Worm (Caenorhabditis elegans) whole organism, L1 larva: Measurements from ENCODE around the gene T23F2.5.

Experiments
- C04F5.9 ChIP-seq: sonication (generic microtip); optimal IDR thresholded peaks from 2 replicates; lab custom pipeline; 2016; ENCODE audit warnings: missing genetic modification characterization, missing compliant biosample characterization
- Y116A8C.19 ChIP-seq: sonication (generic microtip); optimal IDR thresholded peaks from 2 replicates; lab custom pipeline; 2016; ENCODE audit warnings: missing compliant biosample characterization, missing genetic modification characterization, borderline replicate concordance
- blmp-1 ChIP-seq: fragments of 150-350 bp; optimal IDR thresholded peaks from 2 replicates; lab custom pipeline; 2014; ENCODE audit warnings: missing biosample characterization, missing genetic modification characterization
- ceh-63 ChIP-seq: fragments of 200-800 bp; sonication (Bioruptor generic); optimal IDR thresholded peaks from 2 replicates; lab custom pipeline; 2018; ENCODE audit warnings: mild to moderate bottlenecking, missing genetic modification characterization, missing compliant biosample characterization
- ceh-82 ChIP-seq, 3 experiments: fragments of 150-350 bp in 1 of 3; sonication (generic microtip) in 2 of 3; optimal IDR thresholded peaks; 2 replicates each; lab custom pipeline; 2014 to 2017; ENCODE audit warnings: missing biosample characterization in 3 of 3, missing genetic modification characterization in 3 of 3
- ceh-90 ChIP-seq: sonication (generic microtip); optimal IDR thresholded peaks from 2 replicates; lab custom pipeline; 2016; ENCODE audit warnings: missing genetic modification characterization, missing compliant biosample characterization
- dpl-1 ChIP-seq, 3 experiments: fragments of 150-350 bp in 2 of 3; sonication (generic microtip) in 1 of 3; optimal IDR thresholded peaks; 2 replicates each; lab custom pipeline; 2014 to 2017; ENCODE audit warnings: missing biosample characterization in 3 of 3, missing genetic modification characterization in 3 of 3, missing genetic modification reagents in 3 of 3
- efl-1 ChIP-seq, 4 experiments: fragments of 150-350 bp; optimal IDR thresholded peaks in 3 of 4; peaks in 1 of 4; 1 replicate in 1 of 4; 2 replicates in 3 of 4; lab custom pipeline; 2014; ENCODE audit warnings: missing biosample characterization in 2 of 4, missing genetic modification characterization in 2 of 4, missing genetic modification reagents in 2 of 4
- egl-13 ChIP-seq: sonication (generic microtip); optimal IDR thresholded peaks from 2 replicates; lab custom pipeline; 2016; ENCODE audit warnings: missing genotype, missing genetic modification reagents, missing genetic modification characterization, missing compliant biosample characterization
- fkh-4 ChIP-seq: sonication (generic microtip); optimal IDR thresholded peaks from 2 replicates; lab custom pipeline; 2016; ENCODE audit warnings: missing compliant biosample characterization, missing genetic modification characterization, borderline replicate concordance
- fos-1 ChIP-seq: fragments of 150-350 bp; optimal IDR thresholded peaks from 2 replicates; lab custom pipeline; 2014; ENCODE audit warnings: missing biosample characterization, missing genetic modification characterization
- grh-1 ChIP-seq: fragments of 200-800 bp; sonication (Bioruptor generic); IDR thresholded peaks from 2 replicates; pipeline ENCODE4 v1.3.6; 2022; ENCODE audit warnings: missing genetic modification reagents, missing genetic modification characterization, missing compliant biosample characterization
- hlh-17 ChIP-seq: fragments of 200-800 bp; sonication (Bioruptor generic); optimal IDR thresholded peaks from 2 replicates; lab custom pipeline; 2018; ENCODE audit warnings: missing genetic modification characterization, mild to moderate bottlenecking, missing compliant biosample characterization, moderate library complexity, borderline replicate concordance
- hlh-4 ChIP-seq: sonication (generic microtip); optimal IDR thresholded peaks from 2 replicates; lab custom pipeline; 2016; ENCODE audit warnings: mild to moderate bottlenecking, missing genetic modification characterization, missing compliant biosample characterization
- hpl-2 ChIP-seq: fragments of 150-350 bp; optimal IDR thresholded peaks from 2 replicates; lab custom pipeline; 2014; ENCODE audit warnings: missing biosample characterization, missing genetic modification reagents, missing genetic modification characterization
- lin-14 ChIP-seq: fragments of 200-800 bp; sonication (Bioruptor generic); optimal IDR thresholded peaks from 2 replicates; lab custom pipeline; 2018; ENCODE audit warnings: mild to moderate bottlenecking, missing genetic modification characterization, moderate library complexity, missing compliant biosample characterization
- lin-35 ChIP-seq, 2 experiments: fragments of 150-350 bp; optimal IDR thresholded peaks; 2 replicates each; lab custom pipeline; 2014; ENCODE audit warnings: missing biosample characterization in 2 of 2, missing genetic modification characterization in 2 of 2, missing genetic modification reagents in 2 of 2
- lir-3 ChIP-seq: sonication (generic microtip); optimal IDR thresholded peaks from 2 replicates; lab custom pipeline; 2016; ENCODE audit warnings: mild to moderate bottlenecking, missing genetic modification characterization, moderate library complexity, missing compliant biosample characterization; ENCODE audit not compliant: poor library complexity
- mab-9 ChIP-seq: fragments of 200-800 bp; sonication (Bioruptor generic); IDR thresholded peaks from 2 replicates; pipeline ENCODE4 v1.3.6; 2022; ENCODE audit warnings: missing genetic modification reagents, missing genetic modification characterization, missing compliant biosample characterization
- mef-2 ChIP-seq: fragments of 150-350 bp; optimal IDR thresholded peaks from 2 replicates; lab custom pipeline; 2014; ENCODE audit warnings: missing biosample characterization, missing genetic modification characterization
- nhr-11 ChIP-seq: fragments of 150-350 bp; optimal IDR thresholded peaks from 2 replicates; lab custom pipeline; 2014; ENCODE audit warnings: missing biosample characterization, missing genetic modification characterization
- nhr-19 ChIP-seq: fragments of 200-800 bp; sonication (Bioruptor generic); conservative IDR thresholded peaks from 2 replicates; pipeline ENCODE4 v1.3.6; 2022; ENCODE audit warnings: missing genetic modification characterization, missing compliant biosample characterization
- nhr-237 ChIP-seq: fragments of 150-350 bp; optimal IDR thresholded peaks from 2 replicates; lab custom pipeline; 2014; ENCODE audit warnings: missing biosample characterization, missing genetic modification characterization
- nhr-28 ChIP-seq: fragments of 150-350 bp; optimal IDR thresholded peaks from 2 replicates; lab custom pipeline; 2014; ENCODE audit warnings: missing biosample characterization, missing genetic modification characterization
- nhr-47 ChIP-seq: sonication (generic microtip); optimal IDR thresholded peaks from 2 replicates; lab custom pipeline; 2016; ENCODE audit warnings: mild to moderate bottlenecking, missing genetic modification characterization, moderate library complexity, missing compliant biosample characterization
- nhr-71 ChIP-seq: sonication (generic microtip); optimal IDR thresholded peaks from 2 replicates; lab custom pipeline; 2016; ENCODE audit warnings: mild to moderate bottlenecking, missing genetic modification characterization, moderate library complexity, missing compliant biosample characterization
- nhr-77 ChIP-seq: fragments of 150-350 bp; optimal IDR thresholded peaks from 2 replicates; lab custom pipeline; 2014; ENCODE audit warnings: missing biosample characterization, missing genetic modification characterization
- nhr-84 ChIP-seq: sonication (generic microtip); optimal IDR thresholded peaks from 2 replicates; lab custom pipeline; 2017; ENCODE audit warnings: missing biosample characterization, missing genetic modification characterization
- nhr-85 ChIP-seq: sonication (generic microtip); peaks from one replicate; lab custom pipeline; 2016; ENCODE audit warnings: missing genetic modification characterization, inconsistent platforms, missing compliant biosample characterization
- sox-4 ChIP-seq: sonication (generic microtip); optimal IDR thresholded peaks from 2 replicates; lab custom pipeline; 2016; ENCODE audit warnings: missing genetic modification characterization, missing compliant biosample characterization
- sptf-1 ChIP-seq: fragments of 150-350 bp; optimal IDR thresholded peaks from 2 replicates; lab custom pipeline; 2014; ENCODE audit warnings: missing biosample characterization, missing genetic modification characterization
- swsn-7 ChIP-seq: sonication (generic microtip); optimal IDR thresholded peaks from 2 replicates; lab custom pipeline; 2016; ENCODE audit warnings: missing genetic modification characterization, missing compliant biosample characterization
- tlp-1 ChIP-seq: fragments of 150-350 bp; optimal IDR thresholded peaks from 2 replicates; lab custom pipeline; 2014; ENCODE audit warnings: missing biosample characterization, missing genetic modification characterization
- unc-130 ChIP-seq: fragments of 150-350 bp; optimal IDR thresholded peaks from 2 replicates; lab custom pipeline; 2017; ENCODE audit warnings: missing biosample characterization, missing genetic modification characterization, inconsistent platforms
- unc-62 ChIP-seq: fragments of 150-350 bp; optimal IDR thresholded peaks from 2 replicates; lab custom pipeline; 2014; ENCODE audit warnings: missing biosample characterization, missing genetic modification reagents, missing genetic modification characterization
- unc-98 ChIP-seq: fragments of 200-800 bp; sonication (Bioruptor generic); IDR thresholded peaks from 2 replicates; pipeline ENCODE4 v1.3.6; 2022; ENCODE audit warnings: missing genetic modification characterization, missing compliant biosample characterization
- xbp-1 ChIP-seq: sonication (generic microtip); optimal IDR thresholded peaks from 2 replicates; lab custom pipeline; 2016; ENCODE audit warnings: missing genetic modification characterization, missing compliant biosample characterization
- ztf-11 ChIP-seq, 2 experiments: sonication (generic microtip); optimal IDR thresholded peaks; 2 replicates each; lab custom pipeline; 2016 to 2017; ENCODE audit warnings: missing genetic modification characterization in 2 of 2, missing biosample characterization in 1 of 2, missing compliant biosample characterization in 1 of 2

Gene T23F2.5

ce11 chrX:5522769-5523601 is 6.0 kb upstream of the T23F2.5 start, which contains the start of gene mboa-3 (continued):
- TF ChIP-seq lin-35 (GFP tag; optimal IDR thresholded peaks at IDR 0.05; lab: Kevin White, UChicago): no peak
- TF ChIP-seq nhr-237 (tag; lab: Kevin White, UChicago): no peak
- TF ChIP-seq hlh-4 (tag; lab: Kevin White, UChicago): no peak
- TF ChIP-seq blmp-1 (tag; lab: Kevin White, UChicago): peak; percentile 11

ce11 chrX:5519567-5519966 is 2.6 kb upstream of the T23F2.5 start:
- no peak for TF ChIP-seq ceh-63 (GFP tag; lab: Kevin White, UChicago)
- no peak for TF ChIP-seq swsn-7 (tag; lab: Kevin White, UChicago)
- no peak for TF ChIP-seq ceh-82 (tag; optimal IDR thresholded peaks at IDR 0.05; lab: Kevin White, UChicago)
- TF ChIP-seq nhr-77 (tag; lab: Kevin White, UChicago): no peak
- TF ChIP-seq mef-2 (tag; lab: Kevin White, UChicago): no peak
- no peak for TF ChIP-seq C04F5.9 (tag; lab: Kevin White, UChicago)
- no peak for TF ChIP-seq Y116A8C.19 (tag; lab: Kevin White, UChicago)
- no peak for TF ChIP-seq ceh-90 (tag; lab: Kevin White, UChicago)
- TF ChIP-seq xbp-1 (tag; lab: Kevin White, UChicago): no peak
- TF ChIP-seq tlp-1 (tag; lab: Kevin White, UChicago): no peak
- peak; percentile 60 for TF ChIP-seq lin-14 (GFP tag; lab: Kevin White, UChicago)
- no peak for TF ChIP-seq mab-9 (GFP tag; lab: Robert Waterston, UW)
- no peak for TF ChIP-seq nhr-19 (GFP tag; lab: Robert Waterston, UW)
- peak; percentile 37 for TF ChIP-seq nhr-71
- TF ChIP-seq nhr-11 (tag; lab: Kevin White, UChicago): no peak
- TF ChIP-seq nhr-28 (tag; lab: Kevin White, UChicago): no peak
- no peak for TF ChIP-seq nhr-84
- peak; percentile 7 for TF ChIP-seq nhr-47 (tag; lab: Kevin White, UChicago)
- no peak for TF ChIP-seq hpl-2 (GFP tag; lab: Kevin White, UChicago)
- TF ChIP-seq unc-62 (GFP tag; lab: Kevin White, UChicago): no peak
- no peak for TF ChIP-seq sptf-1 (tag; lab: Kevin White, UChicago)
- no peak for TF ChIP-seq efl-1 (optimal IDR thresholded peaks at IDR 0.05; lab: Kevin White, UChicago)
- peak in 1 of 2 experiments; percentile 11 for TF ChIP-seq efl-1 (GFP tag; optimal IDR thresholded peaks at IDR 0.05 in 1 of 2; lab: Kevin White, UChicago)
- TF ChIP-seq fkh-4: no peak
- TF ChIP-seq lin-35 (GFP tag; optimal IDR thresholded peaks at IDR 0.05; lab: Kevin White, UChicago): no peak
- TF ChIP-seq unc-98: no peak
- TF ChIP-seq lir-3 (tag; lab: Kevin White, UChicago): peak; percentile 1
- TF ChIP-seq blmp-1 (tag; lab: Kevin White, UChicago): no peak
- no peak for TF ChIP-seq fos-1
- TF ChIP-seq dpl-1 (GFP tag; optimal IDR thresholded peaks at IDR 0.05; lab: Kevin White, UChicago): no peak
- no peak for TF ChIP-seq egl-13 (tag; lab: Kevin White, UChicago)
- TF ChIP-seq unc-130 (tag; lab: Kevin White, UChicago): no peak
- no peak for TF ChIP-seq grh-1 (GFP tag; lab: Robert Waterston, UW)
- TF ChIP-seq hlh-4 (tag; lab: Kevin White, UChicago): no peak
- TF ChIP-seq hlh-17: no peak
- no peak for TF ChIP-seq sox-4

ce11 chrX:5518352-5518751 is 1.4 kb upstream of the T23F2.5 start:
- TF ChIP-seq nhr-85 (tag; lab: Kevin White, UChicago) (peak; percentile 32), ztf-11 (tag; optimal IDR thresholded peaks at IDR 0.05; lab: Kevin White, UChicago) (no peak), efl-1 (optimal IDR thresholded peaks at IDR 0.05; lab: Kevin White, UChicago) (no peak), efl-1 (GFP tag; optimal IDR thresholded peaks at IDR 0.05 in 1 of 2; lab: Kevin White, UChicago) (peak in 1 of 2 experiments; percentile 56)
